Worm (Caenorhabditis elegans) whole organism, early embryonic: ENCODE data around the gene F35D2.6.

ENCODE experiments used
- B0310.2 ChIP-seq: sonication (generic microtip); optimal IDR thresholded peaks from 2 replicates; lab custom pipeline; 2016; ENCODE audit warnings: mild to moderate bottlenecking, missing genetic modification characterization, missing compliant biosample characterization
- F13C5.2 ChIP-seq: sonication (generic microtip); optimal IDR thresholded peaks from 2 replicates; lab custom pipeline; 2017; ENCODE audit warnings: mild to moderate bottlenecking, missing genetic modification characterization, inconsistent platforms, missing compliant biosample characterization
- ama-1 ChIP-seq: fragments of 150-350 bp; optimal IDR thresholded peaks from 2 replicates; lab custom pipeline; 2014
- ceh-36 ChIP-seq: sonication (generic microtip); optimal IDR thresholded peaks from 2 replicates; lab custom pipeline; 2016; ENCODE audit warnings: missing genetic modification characterization, inconsistent platforms, missing compliant biosample characterization
- ets-7 ChIP-seq: sonication (generic microtip); optimal IDR thresholded peaks from 2 replicates; lab custom pipeline; 2016; ENCODE audit warnings: missing genotype, missing genetic modification characterization, missing compliant biosample characterization
- flt-1 ChIP-seq: fragments of 200-800 bp; sonication (Bioruptor generic); IDR thresholded peaks from 2 replicates; pipeline ENCODE4 v1.3.6; 2022; ENCODE audit warnings: missing genetic modification characterization, missing compliant biosample characterization
- scrt-1 ChIP-seq: fragments of 200-800 bp; sonication (Bioruptor generic); IDR thresholded peaks from 2 replicates; pipeline ENCODE4 v1.3.6; 2022; ENCODE audit warnings: missing genetic modification characterization, missing compliant biosample characterization
- tbx-11 ChIP-seq: fragments of 200-800 bp; sonication (Bioruptor generic); IDR thresholded peaks from 2 replicates; pipeline ENCODE4 v1.3.6; 2022; ENCODE audit warnings: missing genetic modification characterization, missing compliant biosample characterization
- tbx-37 ChIP-seq: fragments of 200-800 bp; sonication (Bioruptor generic); conservative IDR thresholded peaks from 2 replicates; pipeline ENCODE4 v1.3.6; 2022; ENCODE audit warnings: missing genetic modification reagents, missing genetic modification characterization, missing compliant biosample characterization
- tra-4 ChIP-seq: sonication (generic microtip); optimal IDR thresholded peaks from 2 replicates; lab custom pipeline; 2017; ENCODE audit warnings: missing genetic modification characterization, missing compliant biosample characterization

ce11 chrII:7613241-7613782, 35.8 kb downstream of the F35D2.6 start, which contains the start of the genes oig-4 and R07G3.7:
- TF ChIP-seq tra-4 (no peak), ama-1 (no peak), tbx-37 (GFP tag; lab: Robert Waterston, UW) (no peak), scrt-1 (no peak), flt-1 (GFP tag; lab: Robert Waterston, UW) (no peak), ceh-36 (tag; lab: Kevin White, UChicago) (no peak), B0310.2 (tag; lab: Kevin White, UChicago) (no peak), tbx-11 (GFP tag; lab: Robert Waterston, UW) (no peak), F13C5.2 (tag; lab: Kevin White, UChicago) (no peak), ets-7 (tag; lab: Kevin White, UChicago) (no peak)
